Fruit fly (Drosophila melanogaster): Measurements from ENCODE around the gene okr.

The okr gene

DNA sequence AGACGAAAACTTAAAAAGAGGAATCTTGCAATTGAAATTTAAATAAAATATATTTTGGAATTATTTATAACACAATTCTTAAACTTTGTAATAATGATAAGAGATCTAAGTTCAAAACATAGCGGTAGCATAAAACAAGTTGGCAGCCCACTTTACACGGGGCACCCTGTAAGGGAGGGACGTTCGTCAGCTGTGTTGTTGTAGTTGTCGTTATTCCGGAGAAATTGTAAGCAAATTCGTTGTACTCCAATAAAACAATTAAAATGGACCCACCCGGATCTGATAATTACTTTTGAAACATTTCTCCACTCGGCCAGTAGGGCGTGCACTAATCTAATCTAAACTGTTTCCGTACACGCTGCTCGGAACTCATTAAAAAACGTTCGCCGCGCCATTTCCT, 37.8 kb upstream of the okr start, which contains the start of gene GABPI (continued):
- no peak for TF ChIP-seq kah (GFP tag; optimal IDR thresholded peaks at IDR 0.05)
- peak; percentile 4 for TF ChIP-seq phol (tag; optimal IDR thresholded peaks at IDR 0.05)
- peak; percentile 35; the same call in 1 of the 2 replicates for TF ChIP-seq CG13287 (GFP tag; IDR thresholded peaks at IDR 0.05; ENCODE audit: partially characterized antibody)
- TF ChIP-seq mam (GFP tag; optimal IDR thresholded peaks at IDR 0.05), result no peak
- TF ChIP-seq Jarid2 (GFP tag; optimal IDR thresholded peaks at IDR 0.05), result no peak
- TF ChIP-seq grn (GFP tag; optimal IDR thresholded peaks at IDR 0.05), result peak; percentile 93
- TF ChIP-seq CG34422 (GFP tag; IDR thresholded peaks at IDR 0.05), result peak; percentile 76; the same call in 2 of the 3 replicates
- peak; percentile 51 for TF ChIP-seq CG30020 (tag; optimal IDR thresholded peaks at IDR 0.05)
- no peak for TF ChIP-seq CG10654 (GFP tag; optimal IDR thresholded peaks at IDR 0.05)
- TF ChIP-seq CG31365 (tag; optimal IDR thresholded peaks at IDR 0.05), result no peak
- peak; percentile 18 for TF ChIP-seq CG2116 (GFP tag; optimal IDR thresholded peaks at IDR 0.05)
- peak; percentile 86 for TF ChIP-seq Dp (GFP tag; optimal IDR thresholded peaks at IDR 0.05)
- TF ChIP-seq ara (GFP tag; IDR thresholded peaks at IDR 0.05), result no peak
- TF ChIP-seq CG4404 (GFP tag; IDR thresholded peaks at IDR 0.05), result no peak
- peak; percentile 38 for TF ChIP-seq CG10431 (GFP tag; optimal IDR thresholded peaks at IDR 0.05)
- 0 out of 2 replicates have a peak, but pooled peaks have one; percentile 18 for TF ChIP-seq hbn (GFP tag; IDR thresholded peaks at IDR 0.05; ENCODE audit: partially characterized antibody)
- TF ChIP-seq CG4360 (GFP tag; IDR thresholded peaks at IDR 0.05), result peak; percentile 86
- no peak for TF ChIP-seq CG10147 (GFP tag; optimal IDR thresholded peaks at IDR 0.05)
- TF ChIP-seq Rfx (GFP tag; IDR thresholded peaks at IDR 0.05), result peak; percentile 14; the same call in 1 of the 2 replicates
- TF ChIP-seq CG33557 (GFP tag; optimal IDR thresholded peaks at IDR 0.05), result peak; percentile 21
- peak; percentile 37 for TF ChIP-seq Dref (GFP tag; IDR thresholded peaks at IDR 0.05)
- TF ChIP-seq Dek (tag; optimal IDR thresholded peaks at IDR 0.05), result no peak
- TF ChIP-seq CG12071 (GFP tag; optimal IDR thresholded peaks at IDR 0.05), result no peak
- no peak for TF ChIP-seq eve (GFP tag; optimal IDR thresholded peaks at IDR 0.05)
- peak; percentile 25 for TF ChIP-seq Meics (GFP tag; optimal IDR thresholded peaks at IDR 0.05)
- peak; percentile 2 to 86 for TF ChIP-seq crp (GFP tag; optimal IDR thresholded peaks at IDR 0.05)
- 0 out of 3 replicates have a peak, but pooled peaks have one; percentile 26 for TF ChIP-seq zfh1 (GFP tag; IDR thresholded peaks at IDR 0.05)
- peak; percentile 22 for TF ChIP-seq BEAF-32 (GFP tag; optimal IDR thresholded peaks at IDR 0.05)
- TF ChIP-seq vvl (GFP tag; IDR thresholded peaks at IDR 0.05), result no peak
- no peak for TF ChIP-seq Blimp-1 (GFP tag; optimal IDR thresholded peaks at IDR 0.05)
- TF ChIP-seq CG34376 (GFP tag; optimal IDR thresholded peaks at IDR 0.05), result no peak
- TF ChIP-seq CHES-1-like (GFP tag; optimal IDR thresholded peaks at IDR 0.05), result peak; percentile 6
- peak; percentile 63; the same call in 1 of the 2 replicates for TF ChIP-seq CG42726 (GFP tag; IDR thresholded peaks at IDR 0.05; ENCODE audit: partially characterized antibody)
- TF ChIP-seq CG1233 (GFP tag; optimal IDR thresholded peaks at IDR 0.05), result peak; percentile 15

DNA sequence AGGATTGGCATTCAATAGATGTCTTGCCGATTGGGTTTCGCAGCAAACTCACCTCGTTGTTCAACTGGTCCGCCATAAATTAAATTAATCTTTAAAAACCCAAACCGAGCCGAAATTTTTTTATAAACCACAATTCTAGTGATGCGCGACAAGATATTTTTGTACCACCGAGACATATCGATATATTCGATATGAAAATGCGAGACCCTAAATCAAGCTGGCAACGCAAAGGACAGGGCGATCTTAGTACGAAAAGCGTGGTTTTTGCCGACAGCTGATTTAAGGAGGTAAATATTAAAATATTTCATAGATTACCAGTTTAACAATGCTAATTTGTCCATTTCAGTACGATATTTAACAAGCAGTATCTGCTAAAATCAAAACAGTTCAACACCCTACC, 36.5 kb upstream of the okr start, which contains the start of the genes Sf3b2 and CG17219:
Gene Sf3b2, minus strand, starts transcription at position 157 of the 400 bp plus-strand sequence.
Gene CG17219, plus strand, starts transcription at position 242 of the 400 bp plus-strand sequence.
- TF ChIP-seq CG6854 (GFP tag; optimal IDR thresholded peaks at IDR 0.05) (no peak), Doc3 (GFP tag; IDR thresholded peaks at IDR 0.05; ENCODE audit: partially characterized antibody) (peak; percentile 53; the same call in 2 of the 3 replicates), zen2 (GFP tag; IDR thresholded peaks at IDR 0.05; ENCODE audit: partially characterized antibody) (no peak; the same call in 2 of the 3 replicates), CG9609 (GFP tag; optimal IDR thresholded peaks at IDR 0.05) (no peak), Sry-δ (GFP tag; optimal IDR thresholded peaks at IDR 0.05) (peak; percentile 91), Ets97D (GFP tag; optimal IDR thresholded peaks at IDR 0.05) (peak; percentile 9), CG15601 (tag; optimal IDR thresholded peaks at IDR 0.05) (no peak), Xbp1 (GFP tag; optimal IDR thresholded peaks at IDR 0.05) (no peak), crp (GFP tag; optimal IDR thresholded peaks at IDR 0.05) (peak; percentile 26 to 85), CG7987 (GFP tag; optimal IDR thresholded peaks at IDR 0.05) (no peak), Rfx (GFP tag; IDR thresholded peaks at IDR 0.05) (peak; percentile 39; the same call in 1 of the 2 replicates), Side (GFP tag; optimal IDR thresholded peaks at IDR 0.05) (peak; percentile 18), CG34422 (GFP tag; IDR thresholded peaks at IDR 0.05) (peak; percentile 16; the same call in 1 of the 3 replicates), MESR4 (GFP tag; optimal IDR thresholded peaks at IDR 0.05) (peak; percentile 77), Hmr (GFP tag; optimal IDR thresholded peaks at IDR 0.05) (no peak), HmgZ (tag; optimal IDR thresholded peaks at IDR 0.05) (peak; percentile 60), hbn (GFP tag; IDR thresholded peaks at IDR 0.05; ENCODE audit: partially characterized antibody) (peak; percentile 58), CG17912 (GFP tag; optimal IDR thresholded peaks at IDR 0.05) (peak; percentile 9), h (optimal IDR thresholded peaks at IDR 0.05) (no peak), pnt (GFP tag; optimal IDR thresholded peaks at IDR 0.05) (no peak)
